Fruit fly (Drosophila melanogaster): ENCODE measurements around the gene pic.

Gene pic

dm6 chr3R:13018995-13019394 is 33.0 kb upstream of the pic start:
- peak; percentile 99 for TF ChIP-seq tj (GFP tag; optimal IDR thresholded peaks at IDR 0.05)
- no peak for TF ChIP-seq kay (GFP tag; ENCODE audit: borderline replicate concordance)

- TF ChIP-seq cnc (optimal IDR thresholded peaks at IDR 0.05) = no peak
- no peak for TF ChIP-seq Clk (GFP tag; optimal IDR thresholded peaks at IDR 0.05)
- no peak for TF ChIP-seq ovo (GFP tag; optimal IDR thresholded peaks at IDR 0.05)
- TF ChIP-seq CG14711 (tag; optimal IDR thresholded peaks at IDR 0.05) = peak; percentile 59
- TF ChIP-seq bab1 (GFP tag; optimal IDR thresholded peaks at IDR 0.05) = peak; percentile 44
- TF ChIP-seq CG5204 (GFP tag; optimal IDR thresholded peaks at IDR 0.05) = no peak
- peak; percentile 33 for TF ChIP-seq pad (GFP tag; optimal IDR thresholded peaks at IDR 0.05)
- peak; percentile 46 for TF ChIP-seq CG11617 (GFP tag; optimal IDR thresholded peaks at IDR 0.05)
- TF ChIP-seq CG1620 (GFP tag; optimal IDR thresholded peaks at IDR 0.05) = peak; percentile 49
- peak; percentile 32 for TF ChIP-seq Crg-1 (GFP tag; optimal IDR thresholded peaks at IDR 0.05)
- peak; percentile 42 for TF ChIP-seq CG7101 (tag; optimal IDR thresholded peaks at IDR 0.05)
- peak; percentile 58 for TF ChIP-seq Mnt (GFP tag; optimal IDR thresholded peaks at IDR 0.05)
- peak; percentile 23 for TF ChIP-seq tj (GFP tag; optimal IDR thresholded peaks at IDR 0.05)
- peak; percentile 85 for TF ChIP-seq kay (GFP tag; ENCODE audit: borderline replicate concordance)
- peak; percentile 1 for TF ChIP-seq CG7045 (GFP tag; optimal IDR thresholded peaks at IDR 0.05)
- no peak for TF ChIP-seq CG33017 (tag; optimal IDR thresholded peaks at IDR 0.05)
- TF ChIP-seq Hr96 (GFP tag; optimal IDR thresholded peaks at IDR 0.05) = no peak
- TF ChIP-seq toe (GFP tag; optimal IDR thresholded peaks at IDR 0.05) = no peak
- TF ChIP-seq CG12768 (GFP tag; optimal IDR thresholded peaks at IDR 0.05) = peak; percentile 31
- peak; percentile 8 for TF ChIP-seq cic (GFP tag; optimal IDR thresholded peaks at IDR 0.05)
Measured at dm6 chr3R:13030257-13031173, 21.5 kb upstream of the pic start, which contains the start of the genes CG46281 and CG46280. Gene CG46281, minus strand, starts transcription at chr3R:13030307. Gene CG46280, minus strand, starts transcription at chr3R:13030659.

- TF ChIP-seq Mnt (GFP tag; optimal IDR thresholded peaks at IDR 0.05) = peak; percentile 70
- no peak for TF ChIP-seq kay (GFP tag; ENCODE audit: borderline replicate concordance)
- peak; percentile 84 for TF ChIP-seq cic (GFP tag; optimal IDR thresholded peaks at IDR 0.05)
- TF ChIP-seq CG33017 (tag; optimal IDR thresholded peaks at IDR 0.05) = peak; percentile 43
Measured at dm6 chr3R:13032323-13032722, 19.7 kb upstream of the pic start, which contains the start of gene ry. Gene ry, plus strand, starts transcription at chr3R:13032528.

dm6 chr3R:13032975-13033445 is 19.0 kb upstream of the pic start:
- TF ChIP-seq Hr96 (GFP tag; optimal IDR thresholded peaks at IDR 0.05) (peak; percentile 30), CG11617 (GFP tag; optimal IDR thresholded peaks at IDR 0.05) (peak; percentile 77), CG5204 (GFP tag; optimal IDR thresholded peaks at IDR 0.05) (no peak), Clk (GFP tag; optimal IDR thresholded peaks at IDR 0.05) (peak; percentile 39), CG7045 (GFP tag; optimal IDR thresholded peaks at IDR 0.05) (peak; percentile 85), CG1620 (GFP tag; optimal IDR thresholded peaks at IDR 0.05) (no peak), CG7101 (tag; optimal IDR thresholded peaks at IDR 0.05) (peak; percentile 83), toe (GFP tag; optimal IDR thresholded peaks at IDR 0.05) (peak; percentile 68), CG33017 (tag; optimal IDR thresholded peaks at IDR 0.05) (peak; percentile 71), bab1 (GFP tag; optimal IDR thresholded peaks at IDR 0.05) (no peak), kay (GFP tag; ENCODE audit: borderline replicate concordance) (peak; percentile 96), ovo (GFP tag; optimal IDR thresholded peaks at IDR 0.05) (peak; percentile 4), Mnt (GFP tag; optimal IDR thresholded peaks at IDR 0.05) (peak; percentile 79), pad (GFP tag; optimal IDR thresholded peaks at IDR 0.05) (peak; percentile 49), cic (GFP tag; optimal IDR thresholded peaks at IDR 0.05) (peak; percentile 64), tj (GFP tag; optimal IDR thresholded peaks at IDR 0.05) (no peak), Crg-1 (GFP tag; optimal IDR thresholded peaks at IDR 0.05) (peak; percentile 76), cnc (optimal IDR thresholded peaks at IDR 0.05) (no peak), CG14711 (tag; optimal IDR thresholded peaks at IDR 0.05) (peak; percentile 62), CG12768 (GFP tag; optimal IDR thresholded peaks at IDR 0.05) (peak; percentile 78)

dm6 chr3R:13033670-13034069 is 18.4 kb upstream of the pic start:
- no peak for TF ChIP-seq CG7101 (tag; optimal IDR thresholded peaks at IDR 0.05)
- TF ChIP-seq CG33017 (tag; optimal IDR thresholded peaks at IDR 0.05) = no peak
- no peak for TF ChIP-seq Hr96 (GFP tag; optimal IDR thresholded peaks at IDR 0.05)
- no peak for TF ChIP-seq CG14711 (tag; optimal IDR thresholded peaks at IDR 0.05)
- TF ChIP-seq bab1 (GFP tag; optimal IDR thresholded peaks at IDR 0.05) = no peak
- TF ChIP-seq toe (GFP tag; optimal IDR thresholded peaks at IDR 0.05) = no peak
- no peak for TF ChIP-seq pad (GFP tag; optimal IDR thresholded peaks at IDR 0.05)
- TF ChIP-seq CG12768 (GFP tag; optimal IDR thresholded peaks at IDR 0.05) = no peak
- TF ChIP-seq kay (GFP tag; ENCODE audit: borderline replicate concordance) = no peak
- TF ChIP-seq CG7045 (GFP tag; optimal IDR thresholded peaks at IDR 0.05) = no peak
- TF ChIP-seq CG11617 (GFP tag; optimal IDR thresholded peaks at IDR 0.05) = no peak
- TF ChIP-seq CG1620 (GFP tag; optimal IDR thresholded peaks at IDR 0.05) = no peak
- TF ChIP-seq cnc (optimal IDR thresholded peaks at IDR 0.05) = no peak
- no peak for TF ChIP-seq Clk (GFP tag; optimal IDR thresholded peaks at IDR 0.05)
- TF ChIP-seq tj (GFP tag; optimal IDR thresholded peaks at IDR 0.05) = no peak
- no peak for TF ChIP-seq Mnt (GFP tag; optimal IDR thresholded peaks at IDR 0.05)
- no peak for TF ChIP-seq Crg-1 (GFP tag; optimal IDR thresholded peaks at IDR 0.05)
- TF ChIP-seq CG5204 (GFP tag; optimal IDR thresholded peaks at IDR 0.05) = no peak
- TF ChIP-seq cic (GFP tag; optimal IDR thresholded peaks at IDR 0.05) = no peak

dm6 chr3R:13036064-13036463 is 16.0 kb upstream of the pic start:
- TF ChIP-seq cnc (optimal IDR thresholded peaks at IDR 0.05) (no peak), CG7045 (GFP tag; optimal IDR thresholded peaks at IDR 0.05) (no peak), toe (GFP tag; optimal IDR thresholded peaks at IDR 0.05) (no peak), bab1 (GFP tag; optimal IDR thresholded peaks at IDR 0.05) (no peak), tj (GFP tag; optimal IDR thresholded peaks at IDR 0.05) (no peak), Mnt (GFP tag; optimal IDR thresholded peaks at IDR 0.05) (no peak), CG14711 (tag; optimal IDR thresholded peaks at IDR 0.05) (no peak), ovo (GFP tag; optimal IDR thresholded peaks at IDR 0.05) (no peak), Crg-1 (GFP tag; optimal IDR thresholded peaks at IDR 0.05) (no peak), CG11617 (GFP tag; optimal IDR thresholded peaks at IDR 0.05) (no peak), CG33017 (tag; optimal IDR thresholded peaks at IDR 0.05) (no peak), CG5204 (GFP tag; optimal IDR thresholded peaks at IDR 0.05) (no peak), cic (GFP tag; optimal IDR thresholded peaks at IDR 0.05) (no peak), kay (GFP tag; ENCODE audit: borderline replicate concordance) (no peak), CG12768 (GFP tag; optimal IDR thresholded peaks at IDR 0.05) (no peak), pad (GFP tag; optimal IDR thresholded peaks at IDR 0.05) (no peak), Clk (GFP tag; optimal IDR thresholded peaks at IDR 0.05) (no peak)

Data from whole organism, adult.